Worm (Caenorhabditis elegans) whole organism, dauer: Measurements from ENCODE around the gene suf-1.

Experiments
- unc-62 ChIP-seq: sonication (generic microtip); optimal IDR thresholded peaks from 2 replicates; lab custom pipeline; 2017; ENCODE audit warnings: missing biosample characterization, missing genetic modification reagents, missing genetic modification characterization

suf-1 gene

ce11 chrII:8610585-8610984 lies 6.9 kb downstream of the suf-1 start:
- TF ChIP-seq unc-62 (GFP tag; lab: Kevin White, UChicago), result no peak

ce11 chrII:8611330-8611729 lies 7.7 kb downstream of the suf-1 start:
- TF ChIP-seq unc-62 (GFP tag; lab: Kevin White, UChicago), result no peak

ce11 chrII:8612470-8612869 lies 8.8 kb downstream of the suf-1 start, which contains the start of gene T22C8.1:
TSS of gene T22C8.1 (plus strand) at chrII:8612770.
- TF ChIP-seq unc-62 (GFP tag; lab: Kevin White, UChicago), result no peak

- TF ChIP-seq unc-62 (GFP tag; lab: Kevin White, UChicago), result no peak
Observed at ce11 chrII:8616155-8616554, 12.5 kb downstream of the suf-1 start.

- no peak for TF ChIP-seq unc-62 (GFP tag; lab: Kevin White, UChicago)
Observed at ce11 chrII:8617516-8617915, 13.9 kb downstream of the suf-1 start, which contains the start of gene chhy-1. TSS of gene chhy-1 (minus strand) at chrII:8617616.

- TF ChIP-seq unc-62 (GFP tag; lab: Kevin White, UChicago), result no peak
Observed at ce11 chrII:8621883-8622282, 18.2 kb downstream of the suf-1 start, which contains the start of gene T22C8.3. TSS of gene T22C8.3 (minus strand) at chrII:8621983.

- TF ChIP-seq unc-62 (GFP tag; lab: Kevin White, UChicago), result no peak
Observed at ce11 chrII:8623396-8623795, 19.8 kb downstream of the suf-1 start, which contains the start of gene T22C8.4. TSS of gene T22C8.4 (minus strand) at chrII:8623496.

ce11 chrII:8625163-8625562 lies 21.5 kb downstream of the suf-1 start, which contains the start of gene sptf-2:
TSS of gene sptf-2 (plus strand) at chrII:8625459.
- no peak for TF ChIP-seq unc-62 (GFP tag; lab: Kevin White, UChicago)

ce11 chrII:8626598-8626997 lies 23.0 kb downstream of the suf-1 start:
- no peak for TF ChIP-seq unc-62 (GFP tag; lab: Kevin White, UChicago)

- TF ChIP-seq unc-62 (GFP tag; lab: Kevin White, UChicago), result no peak
Observed at ce11 chrII:8627907-8628306, 24.3 kb downstream of the suf-1 start.

- TF ChIP-seq unc-62 (GFP tag; lab: Kevin White, UChicago), result no peak
Observed at ce11 chrII:8630088-8630487, 26.4 kb downstream of the suf-1 start, which contains the start of gene T22C8.6. TSS of gene T22C8.6 (minus strand) at chrII:8630281.

ce11 chrII:8631766-8632165 lies 28.1 kb downstream of the suf-1 start:
- no peak for TF ChIP-seq unc-62 (GFP tag; lab: Kevin White, UChicago)

ce11 chrII:8634386-8634785 lies 30.7 kb downstream of the suf-1 start, which contains the start of gene cutl-12:
TSS of gene cutl-12 (minus strand) at chrII:8634486.
- no peak for TF ChIP-seq unc-62 (GFP tag; lab: Kevin White, UChicago)

ce11 chrII:8637615-8638014 lies 34.0 kb downstream of the suf-1 start, which contains the start of gene vab-9:
TSS of gene vab-9 (minus strand) at chrII:8637715.
- TF ChIP-seq unc-62 (GFP tag; lab: Kevin White, UChicago), result no peak

- no peak for TF ChIP-seq unc-62 (GFP tag; lab: Kevin White, UChicago)
Observed at ce11 chrII:8639553-8639952, 35.9 kb downstream of the suf-1 start.

ce11 chrII:8640503-8640902 lies 36.9 kb downstream of the suf-1 start:
- no peak for TF ChIP-seq unc-62 (GFP tag; lab: Kevin White, UChicago)

- TF ChIP-seq unc-62 (GFP tag; lab: Kevin White, UChicago), result no peak
Observed at ce11 chrII:8641131-8641530, 37.5 kb downstream of the suf-1 start, which contains the start of gene D2085.7. TSS of gene D2085.7 (plus strand) at chrII:8641381.
